Fruit fly (Drosophila melanogaster): ENCODE data around the gene CG6154.

Gene CG6154

dm6 chr3R:26228026-26228635 lies 34.3 kb upstream of the CG6154 start (continued):
- peak; percentile 95 for TF ChIP-seq Asciz (GFP tag; optimal IDR thresholded peaks at IDR 0.05)
- peak; percentile 49; the same call in 1 of the 3 replicates for TF ChIP-seq CG14050 (GFP tag; IDR thresholded peaks at IDR 0.05)
- TF ChIP-seq Bgb (GFP tag; IDR thresholded peaks at IDR 0.05; ENCODE audit: partially characterized antibody): no peak
- peak; percentile 87 for TF ChIP-seq CG4707 (GFP tag; optimal IDR thresholded peaks at IDR 0.05)
- TF ChIP-seq Dp (GFP tag; optimal IDR thresholded peaks at IDR 0.05): no peak
- TF ChIP-seq CG6683 (GFP tag; optimal IDR thresholded peaks at IDR 0.05): peak; percentile 83
- peak; percentile 80 for TF ChIP-seq CG12299 (tag; optimal IDR thresholded peaks at IDR 0.05)
- TF ChIP-seq Rfx (GFP tag; IDR thresholded peaks at IDR 0.05): peak; percentile 86
- TF ChIP-seq p53 (GFP tag; optimal IDR thresholded peaks at IDR 0.05): peak; percentile 80
- TF ChIP-seq aop (GFP tag; IDR thresholded peaks at IDR 0.05): peak; percentile 44; the same call in 1 of the 2 replicates
- peak; percentile 60 for TF ChIP-seq fd102C (GFP tag; optimal IDR thresholded peaks at IDR 0.05)
- TF ChIP-seq jumu (GFP tag; optimal IDR thresholded peaks at IDR 0.05): peak; percentile 79
- no peak for TF ChIP-seq lov (optimal IDR thresholded peaks at IDR 0.05)
- TF ChIP-seq lov (GFP tag; IDR thresholded peaks at IDR 0.05): peak; percentile 90
- peak; percentile 73 for TF ChIP-seq CG17568 (GFP tag; optimal IDR thresholded peaks at IDR 0.05)
- peak; percentile 67 for TF ChIP-seq salm (tag; optimal IDR thresholded peaks at IDR 0.05)
- TF ChIP-seq CG16813 (GFP tag; IDR thresholded peaks at IDR 0.05; ENCODE audit: partially characterized antibody): no peak
- peak; percentile 63 for TF ChIP-seq CG15269 (tag; optimal IDR thresholded peaks at IDR 0.05)
- peak in 1 of 2 experiments; percentile 83 for TF ChIP-seq eve (GFP tag; optimal IDR thresholded peaks at IDR 0.05)
- TF ChIP-seq CG7271 (tag; optimal IDR thresholded peaks at IDR 0.05): peak; percentile 61
- peak in 1 of 2 experiments; percentile 85 for TF ChIP-seq Eip74EF (GFP tag; optimal IDR thresholded peaks at IDR 0.05)
- TF ChIP-seq CG6272 (GFP tag; IDR thresholded peaks at IDR 0.05): no peak
- peak; percentile 84 for TF ChIP-seq CG5180 (GFP tag; optimal IDR thresholded peaks at IDR 0.05)
- TF ChIP-seq sim (GFP tag; IDR thresholded peaks at IDR 0.05): peak; percentile 88
- peak; percentile 86 for TF ChIP-seq CG6175 (GFP tag; IDR thresholded peaks at IDR 0.05)
- peak; percentile 73 for TF ChIP-seq CG14710 (tag; optimal IDR thresholded peaks at IDR 0.05)
- TF ChIP-seq z (GFP tag; IDR thresholded peaks at IDR 0.05): peak; percentile 77; the same call in 2 of the 3 replicates
- TF ChIP-seq Drgx (GFP tag; IDR thresholded peaks at IDR 0.05): no peak
- TF ChIP-seq Optix (GFP tag; IDR thresholded peaks at IDR 0.05): peak; percentile 78
- peak; percentile 92 for TF ChIP-seq Dbx (GFP tag; IDR thresholded peaks at IDR 0.05)
- TF ChIP-seq crol (GFP tag; IDR thresholded peaks at IDR 0.05): 0 out of 2 replicates have a peak, but pooled peaks have one; percentile 34
- peak; percentile 40 for TF ChIP-seq CG30431 (GFP tag; optimal IDR thresholded peaks at IDR 0.05)
- TF ChIP-seq nau (GFP tag; optimal IDR thresholded peaks at IDR 0.05): peak; percentile 91
- peak; percentile 63 for TF ChIP-seq CG7928 (GFP tag; optimal IDR thresholded peaks at IDR 0.05)
- TF ChIP-seq sc (optimal IDR thresholded peaks at IDR 0.05): no peak
- TF ChIP-seq sc (GFP tag; optimal IDR thresholded peaks at IDR 0.05): peak; percentile 93
- TF ChIP-seq dmrt11E (tag; optimal IDR thresholded peaks at IDR 0.05): peak; percentile 62
- no peak for TF ChIP-seq Kr (GFP tag; optimal IDR thresholded peaks at IDR 0.05)
- peak; percentile 79 for TF ChIP-seq H15 (GFP tag; IDR thresholded peaks at IDR 0.05)
- peak; percentile 95 for TF ChIP-seq Ets65A (GFP tag)
- TF ChIP-seq CG11456 (GFP tag; IDR thresholded peaks at IDR 0.05): peak; percentile 85
- TF ChIP-seq CG13624 (GFP tag; optimal IDR thresholded peaks at IDR 0.05): peak; percentile 49
- TF ChIP-seq Doc3 (GFP tag; IDR thresholded peaks at IDR 0.05; ENCODE audit: partially characterized antibody): no peak
- peak; percentile 74 for TF ChIP-seq dmrt99B (tag; optimal IDR thresholded peaks at IDR 0.05)
- peak; percentile 95 for TF ChIP-seq grn (GFP tag; optimal IDR thresholded peaks at IDR 0.05)
- peak; percentile 89 for TF ChIP-seq maf-S (GFP tag; optimal IDR thresholded peaks at IDR 0.05)
- TF ChIP-seq disco-r (GFP tag; optimal IDR thresholded peaks at IDR 0.05): peak; percentile 79
- TF ChIP-seq CG8359 (GFP tag; optimal IDR thresholded peaks at IDR 0.05; ENCODE audit: borderline replicate concordance): peak; percentile 48
- no peak for TF ChIP-seq CG13287 (GFP tag; IDR thresholded peaks at IDR 0.05; ENCODE audit: partially characterized antibody)

Data from whole organism, embryonic.